Fruit fly (Drosophila melanogaster) S2 (cell line): Measurements from ENCODE around the gene Elp5.

Source experiments
- CG8478 ChIP-seq: fragments of >200 bp; optimal IDR thresholded peaks from 2 replicates; lab custom pipeline; 2018
- CTCF ChIP-seq, 2 experiments: fragments of >200 bp; optimal IDR thresholded peaks; 2 replicates each; lab custom pipeline; 2018

DNA sequence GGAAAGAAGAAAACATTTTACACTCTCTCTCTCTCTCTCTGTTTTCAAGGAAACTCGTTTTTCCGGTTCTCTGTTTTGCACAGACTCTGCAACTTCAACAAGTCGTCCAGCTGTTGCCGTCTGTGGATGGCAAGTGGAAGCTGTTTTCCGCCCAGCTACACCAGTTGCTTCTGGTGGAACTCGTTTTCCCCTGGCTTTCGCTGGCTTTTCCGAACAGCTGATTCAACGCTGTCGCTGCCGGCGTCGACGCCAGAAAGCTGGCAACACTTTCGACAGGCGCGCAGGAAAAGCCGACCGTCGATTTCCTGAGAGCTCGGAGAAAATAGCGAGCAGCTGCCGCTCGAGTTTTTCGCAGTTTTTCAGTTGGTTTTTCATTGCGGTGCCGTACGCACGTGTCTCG is 25.2 kb downstream of the Elp5 start, which contains the start of gene MsR2:
- TF ChIP-seq CG8478 (lab: Kevin White, UChicago) (no peak), CTCF (optimal IDR thresholded peaks at IDR 0.05; lab: Kevin White, UChicago) (no peak)
